Worm (Caenorhabditis elegans) whole organism, L1 larva: ENCODE data around the gene C06E4.8.

Experiments used
- C34B4.2 ChIP-seq: sonication (generic microtip); optimal IDR thresholded peaks from 2 replicates; lab custom pipeline; 2017; ENCODE audit warnings: mild to moderate bottlenecking, missing genetic modification characterization, missing compliant biosample characterization
- Y116A8C.19 ChIP-seq: sonication (generic microtip); optimal IDR thresholded peaks from 2 replicates; lab custom pipeline; 2016; ENCODE audit warnings: missing compliant biosample characterization, missing genetic modification characterization, borderline replicate concordance
- alr-1 ChIP-seq: fragments of 200-800 bp; sonication (Bioruptor generic); optimal IDR thresholded peaks from 2 replicates; lab custom pipeline; 2018; ENCODE audit warnings: borderline replicate concordance, mild to moderate bottlenecking, missing genetic modification characterization, missing compliant biosample characterization
- blmp-1 ChIP-seq: fragments of 150-350 bp; optimal IDR thresholded peaks from 2 replicates; lab custom pipeline; 2014; ENCODE audit warnings: missing biosample characterization, missing genetic modification characterization
- ceh-88 ChIP-seq: fragments of 200-800 bp; sonication (Bioruptor generic); IDR thresholded peaks from 2 replicates; pipeline ENCODE4 v1.3.6; 2022; ENCODE audit warnings: missing genetic modification characterization, missing compliant biosample characterization
- ceh-90 ChIP-seq: sonication (generic microtip); optimal IDR thresholded peaks from 2 replicates; lab custom pipeline; 2016; ENCODE audit warnings: missing genetic modification characterization, missing compliant biosample characterization
- dpl-1 ChIP-seq, 3 experiments: fragments of 150-350 bp in 2 of 3; sonication (generic microtip) in 1 of 3; optimal IDR thresholded peaks; 2 replicates each; lab custom pipeline; 2014 to 2017; ENCODE audit warnings: missing biosample characterization in 3 of 3, missing genetic modification characterization in 3 of 3, missing genetic modification reagents in 3 of 3
- efl-1 ChIP-seq, 4 experiments: fragments of 150-350 bp; optimal IDR thresholded peaks in 3 of 4; peaks in 1 of 4; 1 replicate in 1 of 4; 2 replicates in 3 of 4; lab custom pipeline; 2014; ENCODE audit warnings: missing biosample characterization in 2 of 4, missing genetic modification characterization in 2 of 4, missing genetic modification reagents in 2 of 4
- efl-3 ChIP-seq: fragments of 200-800 bp; sonication (Bioruptor generic); optimal IDR thresholded peaks from 2 replicates; lab custom pipeline; 2018; ENCODE audit warnings: mild to moderate bottlenecking, missing genetic modification characterization, missing compliant biosample characterization
- elt-2 ChIP-seq: sonication (generic microtip); optimal IDR thresholded peaks from 2 replicates; lab custom pipeline; 2016; ENCODE audit warnings: missing genetic modification characterization, mild to moderate bottlenecking, inconsistent platforms, missing compliant biosample characterization, missing genetic modification reagents
- fkh-10 ChIP-seq: sonication (generic microtip); optimal IDR thresholded peaks from 2 replicates; lab custom pipeline; 2017; ENCODE audit warnings: missing biosample characterization, missing genetic modification reagents, missing genetic modification characterization
- fos-1 ChIP-seq: fragments of 150-350 bp; optimal IDR thresholded peaks from 2 replicates; lab custom pipeline; 2014; ENCODE audit warnings: missing biosample characterization, missing genetic modification characterization
- grh-1 ChIP-seq: fragments of 200-800 bp; sonication (Bioruptor generic); IDR thresholded peaks from 2 replicates; pipeline ENCODE4 v1.3.6; 2022; ENCODE audit warnings: missing genetic modification reagents, missing genetic modification characterization, missing compliant biosample characterization
- irx-1 ChIP-seq: sonication (generic microtip); optimal IDR thresholded peaks from 2 replicates; lab custom pipeline; 2016; ENCODE audit warnings: missing genetic modification characterization, missing compliant biosample characterization
- jun-1 ChIP-seq: fragments of 150-350 bp; optimal IDR thresholded peaks from 2 replicates; lab custom pipeline; 2014; ENCODE audit warnings: missing biosample characterization, missing genetic modification reagents, missing genetic modification characterization
- lin-14 ChIP-seq: fragments of 200-800 bp; sonication (Bioruptor generic); optimal IDR thresholded peaks from 2 replicates; lab custom pipeline; 2018; ENCODE audit warnings: mild to moderate bottlenecking, missing genetic modification characterization, moderate library complexity, missing compliant biosample characterization
- lin-35 ChIP-seq, 2 experiments: fragments of 150-350 bp; optimal IDR thresholded peaks; 2 replicates each; lab custom pipeline; 2014; ENCODE audit warnings: missing biosample characterization in 2 of 2, missing genetic modification characterization in 2 of 2, missing genetic modification reagents in 2 of 2
- lin-39 ChIP-seq: fragments of 150-350 bp; optimal IDR thresholded peaks from 2 replicates; lab custom pipeline; 2014; ENCODE audit warnings: missing biosample characterization, missing genetic modification reagents, missing genetic modification characterization
- lir-3 ChIP-seq: sonication (generic microtip); optimal IDR thresholded peaks from 2 replicates; lab custom pipeline; 2016; ENCODE audit warnings: mild to moderate bottlenecking, missing genetic modification characterization, moderate library complexity, missing compliant biosample characterization; ENCODE audit not compliant: poor library complexity
- mab-9 ChIP-seq: fragments of 200-800 bp; sonication (Bioruptor generic); IDR thresholded peaks from 2 replicates; pipeline ENCODE4 v1.3.6; 2022; ENCODE audit warnings: missing genetic modification reagents, missing genetic modification characterization, missing compliant biosample characterization
- mef-2 ChIP-seq: fragments of 150-350 bp; optimal IDR thresholded peaks from 2 replicates; lab custom pipeline; 2014; ENCODE audit warnings: missing biosample characterization, missing genetic modification characterization
- nhr-11 ChIP-seq: fragments of 150-350 bp; optimal IDR thresholded peaks from 2 replicates; lab custom pipeline; 2014; ENCODE audit warnings: missing biosample characterization, missing genetic modification characterization
- nhr-12 ChIP-seq: sonication (generic microtip); optimal IDR thresholded peaks from 2 replicates; lab custom pipeline; 2017; ENCODE audit warnings: missing biosample characterization, missing genetic modification characterization
- nhr-20 ChIP-seq: sonication (generic microtip); optimal IDR thresholded peaks from 2 replicates; lab custom pipeline; 2016; ENCODE audit warnings: mild to moderate bottlenecking, missing genetic modification characterization, missing compliant biosample characterization
- nhr-47 ChIP-seq: sonication (generic microtip); optimal IDR thresholded peaks from 2 replicates; lab custom pipeline; 2016; ENCODE audit warnings: mild to moderate bottlenecking, missing genetic modification characterization, moderate library complexity, missing compliant biosample characterization
- nhr-71 ChIP-seq: sonication (generic microtip); optimal IDR thresholded peaks from 2 replicates; lab custom pipeline; 2016; ENCODE audit warnings: mild to moderate bottlenecking, missing genetic modification characterization, moderate library complexity, missing compliant biosample characterization
- nhr-76 ChIP-seq: sonication (generic microtip); optimal IDR thresholded peaks from 2 replicates; lab custom pipeline; 2017; ENCODE audit warnings: missing biosample characterization, missing genetic modification characterization
- nhr-77 ChIP-seq: fragments of 150-350 bp; optimal IDR thresholded peaks from 2 replicates; lab custom pipeline; 2014; ENCODE audit warnings: missing biosample characterization, missing genetic modification characterization
- nhr-90 ChIP-seq: sonication (generic microtip); optimal IDR thresholded peaks from 2 replicates; lab custom pipeline; 2016; ENCODE audit warnings: mild to moderate bottlenecking, missing genetic modification characterization, missing compliant biosample characterization; ENCODE audit not compliant: poor library complexity
- pax-3 ChIP-seq: fragments of 200-800 bp; sonication (Bioruptor generic); optimal IDR thresholded peaks from 2 replicates; lab custom pipeline; 2018; ENCODE audit warnings: mild to moderate bottlenecking, missing genetic modification characterization, moderate library complexity, missing compliant biosample characterization
- pqm-1 ChIP-seq: sonication (generic microtip); optimal IDR thresholded peaks from 3 replicates; lab custom pipeline; 2017; ENCODE audit warnings: missing biosample characterization, missing genetic modification characterization
- snpc-4 ChIP-seq: fragments of 150-350 bp; optimal IDR thresholded peaks from 2 replicates; lab custom pipeline; 2014; ENCODE audit warnings: missing biosample characterization, missing genetic modification characterization
- sox-4 ChIP-seq: sonication (generic microtip); optimal IDR thresholded peaks from 2 replicates; lab custom pipeline; 2016; ENCODE audit warnings: missing genetic modification characterization, missing compliant biosample characterization
- sptf-1 ChIP-seq: fragments of 150-350 bp; optimal IDR thresholded peaks from 2 replicates; lab custom pipeline; 2014; ENCODE audit warnings: missing biosample characterization, missing genetic modification characterization
- swsn-7 ChIP-seq: sonication (generic microtip); optimal IDR thresholded peaks from 2 replicates; lab custom pipeline; 2016; ENCODE audit warnings: missing genetic modification characterization, missing compliant biosample characterization
- tbx-2 ChIP-seq: sonication (generic microtip); optimal IDR thresholded peaks from 2 replicates; lab custom pipeline; 2016; ENCODE audit warnings: missing genetic modification characterization, missing compliant biosample characterization
- tlp-1 ChIP-seq: fragments of 150-350 bp; optimal IDR thresholded peaks from 2 replicates; lab custom pipeline; 2014; ENCODE audit warnings: missing biosample characterization, missing genetic modification characterization
- unc-62 ChIP-seq: fragments of 150-350 bp; optimal IDR thresholded peaks from 2 replicates; lab custom pipeline; 2014; ENCODE audit warnings: missing biosample characterization, missing genetic modification reagents, missing genetic modification characterization
- unc-86 ChIP-seq: sonication (generic microtip); optimal IDR thresholded peaks from 2 replicates; lab custom pipeline; 2016; ENCODE audit warnings: missing genetic modification characterization, missing compliant biosample characterization
- unc-98 ChIP-seq: fragments of 200-800 bp; sonication (Bioruptor generic); IDR thresholded peaks from 2 replicates; pipeline ENCODE4 v1.3.6; 2022; ENCODE audit warnings: missing genetic modification characterization, missing compliant biosample characterization
- ztf-11 ChIP-seq, 2 experiments: sonication (generic microtip); optimal IDR thresholded peaks; 2 replicates each; lab custom pipeline; 2016 to 2017; ENCODE audit warnings: missing genetic modification characterization in 2 of 2, missing biosample characterization in 1 of 2, missing compliant biosample characterization in 1 of 2

C06E4.8 gene

ce11 chrIV:7285839-7286238 lies at the start of gene C06E4.8:
Gene C06E4.8 (minus strand): TSS chrIV:7285875.
- TF ChIP-seq dpl-1 (GFP tag; optimal IDR thresholded peaks at IDR 0.05; lab: Kevin White, UChicago) (no peak), efl-1 (optimal IDR thresholded peaks at IDR 0.05; lab: Kevin White, UChicago) (no peak), efl-1 (GFP tag; optimal IDR thresholded peaks at IDR 0.05 in 1 of 2; lab: Kevin White, UChicago) (no peak), unc-86 (no peak), mab-9 (no peak), tbx-2 (tag; lab: Kevin White, UChicago) (no peak), nhr-77 (tag; lab: Kevin White, UChicago) (no peak), mef-2 (no peak), unc-98 (GFP tag; lab: Robert Waterston, UW) (no peak), lin-14 (GFP tag; lab: Kevin White, UChicago) (no peak), tlp-1 (tag; lab: Kevin White, UChicago) (no peak), sox-4 (no peak), nhr-11 (tag; lab: Kevin White, UChicago) (no peak), blmp-1 (no peak)

ce11 chrIV:7332695-7333094 lies 47.0 kb upstream of the C06E4.8 start, which contains the start of gene ocr-4:
Gene ocr-4 (minus strand): TSS chrIV:7332795.
- TF ChIP-seq efl-3 (GFP tag; lab: Kevin White, UChicago) (no peak), nhr-90 (tag; lab: Kevin White, UChicago) (no peak), nhr-20 (no peak), nhr-47 (tag; lab: Kevin White, UChicago) (no peak), grh-1 (GFP tag; lab: Robert Waterston, UW) (no peak), ztf-11 (tag; optimal IDR thresholded peaks at IDR 0.05; lab: Kevin White, UChicago) (no peak), sox-4 (no peak), unc-98 (GFP tag; lab: Robert Waterston, UW) (no peak), ceh-90 (tag; lab: Kevin White, UChicago) (no peak), nhr-11 (tag; lab: Kevin White, UChicago) (no peak), fos-1 (tag; lab: Kevin White, UChicago) (no peak), sptf-1 (tag; lab: Kevin White, UChicago) (no peak), unc-86 (no peak), nhr-76 (tag; lab: Kevin White, UChicago) (no peak), fkh-10 (GFP tag; lab: Kevin White, UChicago) (no peak), C34B4.2 (tag; lab: Kevin White, UChicago) (no peak), unc-62 (GFP tag; lab: Kevin White, UChicago) (no peak), lin-39 (tag; lab: Kevin White, UChicago) (no peak)

ce11 chrIV:7328918-7329317 lies 43.2 kb upstream of the C06E4.8 start, which contains the start of gene sqst-2:
Gene sqst-2 (minus strand): TSS chrIV:7328975.
- TF ChIP-seq nhr-71 (tag; lab: Kevin White, UChicago) (no peak), sox-4 (no peak), lir-3 (tag; lab: Kevin White, UChicago) (no peak), snpc-4 (tag; lab: Kevin White, UChicago) (no peak), alr-1 (no peak), ceh-88 (GFP tag; lab: Robert Waterston, UW) (no peak), nhr-47 (tag; lab: Kevin White, UChicago) (no peak), swsn-7 (tag; lab: Kevin White, UChicago) (no peak), irx-1 (tag; lab: Kevin White, UChicago) (no peak), pax-3 (tag; lab: Kevin White, UChicago) (no peak), nhr-12 (tag; lab: Kevin White, UChicago) (no peak)

- TF ChIP-seq nhr-20: peak; percentile 20
- no peak for TF ChIP-seq Y116A8C.19 (tag; lab: Kevin White, UChicago)
- no peak for TF ChIP-seq lin-39 (tag; lab: Kevin White, UChicago)
- TF ChIP-seq nhr-90 (tag; lab: Kevin White, UChicago): peak; percentile 10
- peak; percentile 70 for TF ChIP-seq pqm-1
- TF ChIP-seq lin-35 (GFP tag; optimal IDR thresholded peaks at IDR 0.05; lab: Kevin White, UChicago): peak in 1 of 2 experiments; percentile 33
- TF ChIP-seq jun-1 (tag; lab: Kevin White, UChicago): no peak
- TF ChIP-seq elt-2 (tag; lab: Kevin White, UChicago): peak; percentile 88
Observed at ce11 chrIV:7326613-7327149, 41.0 kb upstream of the C06E4.8 start, which contains the start of gene ifo-1. Gene ifo-1 (minus strand): TSS chrIV:7326663.
